Worm (Caenorhabditis elegans) whole organism, late embryonic: ENCODE data around the gene gars-1.

Experiments
- F13H6.1 ChIP-seq: sonication (generic microtip); optimal IDR thresholded peaks from 2 replicates; lab custom pipeline; 2016; ENCODE audit warnings: missing genetic modification characterization, missing compliant biosample characterization
- Y22D7AL.16 ChIP-seq: sonication (generic microtip); optimal IDR thresholded peaks from 2 replicates; lab custom pipeline; 2016; ENCODE audit warnings: missing genetic modification characterization, missing compliant biosample characterization
- hlh-13 ChIP-seq: fragments of 200-800 bp; sonication (Bioruptor generic); optimal IDR thresholded peaks from 2 replicates; lab custom pipeline; 2018; ENCODE audit warnings: mild to moderate bottlenecking, missing genetic modification characterization, missing compliant biosample characterization
- hlh-6 ChIP-seq: sonication (generic microtip); optimal IDR thresholded peaks from 2 replicates; lab custom pipeline; 2016; ENCODE audit warnings: missing genotype, missing genetic modification characterization, missing compliant biosample characterization
- pqm-1 ChIP-seq: sonication (generic microtip); optimal IDR thresholded peaks from 2 replicates; lab custom pipeline; 2016; ENCODE audit warnings: missing genetic modification characterization, missing compliant biosample characterization
- unc-55 ChIP-seq: sonication (generic microtip); optimal IDR thresholded peaks from 2 replicates; lab custom pipeline; 2017; ENCODE audit warnings: missing biosample characterization, missing genetic modification reagents, missing genetic modification characterization
- zip-5 ChIP-seq: sonication (generic microtip); optimal IDR thresholded peaks from 2 replicates; lab custom pipeline; 2016; ENCODE audit warnings: missing genetic modification characterization, missing compliant biosample characterization

DNA sequence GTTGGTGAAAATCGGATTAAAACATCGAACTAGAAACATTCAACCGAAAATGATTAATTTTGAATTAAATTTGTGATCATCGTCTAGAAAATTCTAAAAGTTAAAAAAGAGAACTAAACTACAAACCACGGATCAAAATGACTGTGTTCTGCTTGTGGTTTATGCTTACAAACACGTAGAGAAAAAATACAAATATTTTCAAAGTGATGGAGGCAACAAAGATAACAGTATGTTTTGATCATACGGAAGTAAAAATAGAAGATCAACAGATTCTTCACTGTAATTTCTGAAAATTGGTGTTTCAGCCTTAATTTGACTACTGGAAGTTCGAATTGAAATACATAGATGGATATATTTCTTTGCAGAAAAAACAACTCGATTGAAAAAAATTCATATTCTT is 39.9 kb upstream of the gars-1 start:
- no peak for TF ChIP-seq hlh-6 (tag; lab: Kevin White, UChicago)
- TF ChIP-seq unc-55 (GFP tag; lab: Kevin White, UChicago), result no peak
- TF ChIP-seq Y22D7AL.16 (tag; lab: Kevin White, UChicago), result no peak
- TF ChIP-seq zip-5 (tag; lab: Kevin White, UChicago), result no peak
- TF ChIP-seq F13H6.1 (tag; lab: Kevin White, UChicago), result no peak
- no peak for TF ChIP-seq hlh-13 (GFP tag; lab: Kevin White, UChicago)
- TF ChIP-seq pqm-1 (tag; lab: Kevin White, UChicago), result no peak
